Worm (Caenorhabditis elegans): ENCODE data around the gene miz-1.

ce11 chrIV:10777600-10777999 is 34.6 kb upstream of the miz-1 start:
- TF ChIP-seq cnd-1 (tag; optimal IDR thresholded peaks at IDR 0.05) = no peak
- no peak for TF ChIP-seq unc-62 (GFP tag; optimal IDR thresholded peaks at IDR 0.05)
- TF ChIP-seq mls-2 (tag; optimal IDR thresholded peaks at IDR 0.05) = no peak
- TF ChIP-seq lsy-2 (tag; optimal IDR thresholded peaks at IDR 0.05) = no peak
- no peak for TF ChIP-seq nhr-12 (tag; optimal IDR thresholded peaks at IDR 0.05)
- no peak for TF ChIP-seq nhr-237 (tag; optimal IDR thresholded peaks at IDR 0.05)

All from whole organism, mixed stage, embryonic.